Fruit fly (Drosophila melanogaster): ENCODE results near the gene CG14715.

- no peak for TF ChIP-seq psq (GFP tag; optimal IDR thresholded peaks at IDR 0.05)
- TF ChIP-seq Vsx2 (GFP tag; optimal IDR thresholded peaks at IDR 0.05; ENCODE audit: partially characterized antibody), result no peak
- TF ChIP-seq usp (GFP tag; optimal IDR thresholded peaks at IDR 0.05), result no peak
Measured at dm6 chr3R:11696209-11696608, 22.2 kb downstream of the CG14715 start, which contains the start of gene CG14717.

All from whole organism, wandering third instar larva.